Fruit fly (Drosophila melanogaster): ENCODE results near the gene spen.

The spen gene

dm6 chr2L:114429-114828, 44.4 kb upstream of the spen start, which contains the start of gene ND-15 (continued):
- TF ChIP-seq Pdp1 (GFP tag; optimal IDR thresholded peaks at IDR 0.05) (no peak), Lpt (GFP tag; optimal IDR thresholded peaks at IDR 0.05) (no peak), CG5180 (GFP tag; optimal IDR thresholded peaks at IDR 0.05) (no peak), esg (GFP tag; conservative IDR thresholded peaks at IDR 0.05) (no peak), bowl (GFP tag; IDR thresholded peaks at IDR 0.05) (no peak), ind (GFP tag; optimal IDR thresholded peaks at IDR 0.05) (no peak), CG1603 (tag; optimal IDR thresholded peaks at IDR 0.05) (peak; percentile 65), Elba2 (GFP tag; optimal IDR thresholded peaks at IDR 0.05) (no peak), CG10147 (GFP tag; optimal IDR thresholded peaks at IDR 0.05) (no peak), BEAF-32 (GFP tag; optimal IDR thresholded peaks at IDR 0.05) (peak; percentile 83), jumu (GFP tag; optimal IDR thresholded peaks at IDR 0.05) (no peak), CG10321 (GFP tag; IDR thresholded peaks at IDR 0.05) (no peak), CG8290 (GFP tag; optimal IDR thresholded peaks at IDR 0.05) (no peak), CG8290 (tag; optimal IDR thresholded peaks at IDR 0.05) (peak in 1 of 2 experiments; percentile 20), sd (tag; optimal IDR thresholded peaks at IDR 0.05) (peak; percentile 54), HmgZ (tag; optimal IDR thresholded peaks at IDR 0.05) (peak; percentile 44), CG12942 (GFP tag; optimal IDR thresholded peaks at IDR 0.05) (no peak), HLH4C (GFP tag; IDR thresholded peaks at IDR 0.05; ENCODE audit: partially characterized antibody) (peak; percentile 77), tna (GFP tag; IDR thresholded peaks at IDR 0.05; ENCODE audit: partially characterized antibody) (peak; percentile 70), NC2β (GFP tag; optimal IDR thresholded peaks at IDR 0.05) (no peak), pita (GFP tag; optimal IDR thresholded peaks at IDR 0.05) (no peak), Dp (GFP tag; optimal IDR thresholded peaks at IDR 0.05) (peak; percentile 60), gcm2 (GFP tag; optimal IDR thresholded peaks at IDR 0.05) (no peak), CG6813 (GFP tag; optimal IDR thresholded peaks at IDR 0.05) (no peak), NK7.1 (GFP tag; optimal IDR thresholded peaks at IDR 0.05) (no peak), Jarid2 (GFP tag; optimal IDR thresholded peaks at IDR 0.05) (no peak), sens (GFP tag) (peak; percentile 71), CG13287 (GFP tag; IDR thresholded peaks at IDR 0.05; ENCODE audit: partially characterized antibody) (peak; percentile 84), gsb (GFP tag; IDR thresholded peaks at IDR 0.05) (no peak), Deaf1 (tag; optimal IDR thresholded peaks at IDR 0.05) (no peak), CG14860 (GFP tag; IDR thresholded peaks at IDR 0.05; ENCODE audit: partially characterized antibody) (peak; percentile 55), slp2 (GFP tag; optimal IDR thresholded peaks at IDR 0.05) (no peak), Eip74EF (GFP tag; optimal IDR thresholded peaks at IDR 0.05) (no peak), CG17361 (GFP tag; IDR thresholded peaks at IDR 0.05) (no peak), CG3281 (GFP tag; optimal IDR thresholded peaks at IDR 0.05) (no peak), lmd (GFP tag; IDR thresholded peaks at IDR 0.05) (no peak), vvl (GFP tag; IDR thresholded peaks at IDR 0.05) (no peak), chif (GFP tag; optimal IDR thresholded peaks at IDR 0.05) (no peak), stc (GFP tag; IDR thresholded peaks at IDR 0.05) (no peak), stwl (tag; optimal IDR thresholded peaks at IDR 0.05) (peak; percentile 44), nerfin-2 (GFP tag; IDR thresholded peaks at IDR 0.05; ENCODE audit: partially characterized antibody) (0 out of 2 replicates have a peak, but pooled peaks have one; percentile 31), mam (GFP tag; optimal IDR thresholded peaks at IDR 0.05) (no peak), CG14667 (GFP tag; IDR thresholded peaks at IDR 0.05) (no peak), CG7556 (GFP tag; optimal IDR thresholded peaks at IDR 0.05) (no peak)
